Worm (Caenorhabditis elegans) whole organism, early embryonic: ENCODE data around the gene Y44A6D.3.

Experiments
- B0310.2 ChIP-seq: sonication (generic microtip); optimal IDR thresholded peaks from 2 replicates; lab custom pipeline; 2016; ENCODE audit warnings: mild to moderate bottlenecking, missing genetic modification characterization, missing compliant biosample characterization
- F13C5.2 ChIP-seq: sonication (generic microtip); optimal IDR thresholded peaks from 2 replicates; lab custom pipeline; 2017; ENCODE audit warnings: mild to moderate bottlenecking, missing genetic modification characterization, inconsistent platforms, missing compliant biosample characterization
- aly-1 ChIP-seq: sonication (generic microtip); optimal IDR thresholded peaks from 2 replicates; lab custom pipeline; 2016; ENCODE audit warnings: missing genetic modification characterization, missing compliant biosample characterization
- ama-1 ChIP-seq: fragments of 150-350 bp; optimal IDR thresholded peaks from 2 replicates; lab custom pipeline; 2014
- ceh-36 ChIP-seq: sonication (generic microtip); optimal IDR thresholded peaks from 2 replicates; lab custom pipeline; 2016; ENCODE audit warnings: missing genetic modification characterization, inconsistent platforms, missing compliant biosample characterization
- ets-7 ChIP-seq: sonication (generic microtip); optimal IDR thresholded peaks from 2 replicates; lab custom pipeline; 2016; ENCODE audit warnings: missing genotype, missing genetic modification characterization, missing compliant biosample characterization
- hmbx-1 ChIP-seq: sonication (generic microtip); optimal IDR thresholded peaks from 2 replicates; lab custom pipeline; 2016; ENCODE audit warnings: mild to moderate bottlenecking, missing genetic modification characterization, missing compliant biosample characterization
- hmg-4 ChIP-seq: fragments of 200-800 bp; sonication (Bioruptor generic); optimal IDR thresholded peaks from 2 replicates; lab custom pipeline; 2018; ENCODE audit warnings: mild to moderate bottlenecking, missing genetic modification characterization, missing compliant biosample characterization
- hnd-1 ChIP-seq: sonication (generic microtip); optimal IDR thresholded peaks from 2 replicates; lab custom pipeline; 2016; ENCODE audit warnings: missing genetic modification characterization, missing compliant biosample characterization
- pes-1 ChIP-seq: fragments of 200-800 bp; sonication (Bioruptor generic); IDR thresholded peaks from 2 replicates; pipeline ENCODE4 v1.3.6; 2022; ENCODE audit warnings: missing genetic modification reagents, missing genetic modification characterization, missing compliant biosample characterization
- tra-4 ChIP-seq: sonication (generic microtip); optimal IDR thresholded peaks from 2 replicates; lab custom pipeline; 2017; ENCODE audit warnings: missing genetic modification characterization, missing compliant biosample characterization

DNA sequence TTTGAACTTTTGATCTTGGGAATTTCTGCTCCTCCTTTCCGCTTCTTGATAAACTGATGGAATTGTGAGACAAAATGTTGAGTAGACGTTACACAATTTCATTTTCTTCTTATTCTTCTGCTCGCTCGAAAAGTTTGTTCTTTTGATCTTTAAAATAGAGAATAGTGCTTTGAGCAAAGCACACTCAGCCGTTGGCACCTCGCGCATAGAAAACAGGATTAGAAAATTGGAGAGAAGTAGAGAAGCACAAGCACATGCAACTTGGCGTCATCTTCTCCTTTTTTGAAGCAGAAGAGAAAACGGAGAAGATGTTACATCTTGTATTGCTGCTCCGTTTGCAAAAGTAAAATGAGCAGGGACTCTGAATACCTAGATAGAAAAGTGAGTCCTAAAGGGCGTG, 10.0 kb downstream of the Y44A6D.3 start:
- no peak for TF ChIP-seq pes-1 (GFP tag; lab: Robert Waterston, UW)
- TF ChIP-seq hmbx-1 (tag; lab: Kevin White, UChicago): no peak
- TF ChIP-seq aly-1: no peak
- TF ChIP-seq ets-7 (tag; lab: Kevin White, UChicago): no peak
- no peak for TF ChIP-seq tra-4 (tag; lab: Kevin White, UChicago)
- no peak for TF ChIP-seq B0310.2 (tag; lab: Kevin White, UChicago)
- TF ChIP-seq F13C5.2 (tag; lab: Kevin White, UChicago): no peak
- TF ChIP-seq ama-1: no peak
- no peak for TF ChIP-seq ceh-36 (tag; lab: Kevin White, UChicago)
- no peak for TF ChIP-seq hmg-4 (GFP tag; lab: Kevin White, UChicago)
- TF ChIP-seq hnd-1 (tag; lab: Kevin White, UChicago): no peak
